Fruit fly (Drosophila melanogaster) whole organism, embryonic: ENCODE results near the gene CG7514.

Experiments used
- Asciz ChIP-seq: fragments of 200-800 bp; sonication (Bioruptor generic); optimal IDR thresholded peaks from 2 replicates; lab custom pipeline; 2017; ENCODE audit warnings: missing biosample characterization, mild to moderate bottlenecking, missing genetic modification characterization, missing genetic modification reagents
- Atf6 ChIP-seq: fragments of 200-800 bp; sonication (Bioruptor generic); IDR thresholded peaks from 2 replicates; pipeline ENCODE4 v1.3.6; 2022; ENCODE audit warnings: missing biosample characterization, missing genetic modification characterization
- B-H1 ChIP-seq: fragments of 200-800 bp; sonication (Bioruptor generic); IDR thresholded peaks from 3 replicates; pipeline ENCODE4 v1.3.6; 2022; ENCODE audit warnings: missing biosample characterization, missing genetic modification characterization
- Bgb ChIP-seq: fragments of 200-800 bp; sonication (Bioruptor generic); IDR thresholded peaks from 2 replicates; pipeline ENCODE4 v1.3.6; 2022; ENCODE audit warnings: missing biosample characterization, missing genetic modification characterization; ENCODE audit not compliant: partially characterized antibody
- CG11456 ChIP-seq: fragments of 200-800 bp; sonication (Bioruptor generic); IDR thresholded peaks from 3 replicates; pipeline ENCODE4 v1.3.6; 2022; ENCODE audit warnings: missing biosample characterization, missing genetic modification characterization
- CG12744 ChIP-seq: fragments of 200-800 bp; sonication (Bioruptor generic); optimal IDR thresholded peaks from 2 replicates; lab custom pipeline; 2016; ENCODE audit warnings: missing biosample characterization, missing genetic modification characterization
- CG13123 ChIP-seq: fragments of 200-800 bp; sonication (Bioruptor generic); optimal IDR thresholded peaks from 2 replicates; lab custom pipeline; 2016; ENCODE audit warnings: missing biosample characterization, missing genetic modification characterization
- CG17912 ChIP-seq: fragments of 200-800 bp; sonication (Bioruptor generic); optimal IDR thresholded peaks from 2 replicates; lab custom pipeline; 2018; ENCODE audit warnings: missing biosample characterization, mild to moderate bottlenecking, missing genetic modification characterization
- CG1792 ChIP-seq: fragments of 200-800 bp; sonication (Bioruptor generic); optimal IDR thresholded peaks from 2 replicates; lab custom pipeline; 2016; ENCODE audit warnings: missing biosample characterization, missing genetic modification characterization
- CG18619 ChIP-seq: fragments of 200-800 bp; sonication (Bioruptor generic); optimal IDR thresholded peaks from 3 replicates; lab custom pipeline; 2017; ENCODE audit warnings: missing biosample characterization, mild to moderate bottlenecking, missing genetic modification characterization
- CG31224 ChIP-seq: fragments of 200-800 bp; sonication (Bioruptor generic); IDR thresholded peaks from 2 replicates; pipeline ENCODE4 v1.3.6; 2022; ENCODE audit warnings: missing biosample characterization, missing genetic modification characterization
- CG31365 ChIP-seq: fragments of 200-800 bp; sonication (Bioruptor generic); optimal IDR thresholded peaks from 2 replicates; lab custom pipeline; 2018; ENCODE audit warnings: missing biosample characterization, mild to moderate bottlenecking, missing genetic modification characterization
- CG4404 ChIP-seq: fragments of 200-800 bp; sonication (Bioruptor generic); IDR thresholded peaks from 2 replicates; pipeline ENCODE4 v1.3.6; 2022; ENCODE audit warnings: missing biosample characterization, missing genetic modification characterization
- CG4424 ChIP-seq: fragments of 200-800 bp; sonication (Bioruptor generic); optimal IDR thresholded peaks from 3 replicates; lab custom pipeline; 2016; ENCODE audit warnings: missing biosample characterization, missing genetic modification characterization
- CG6854 ChIP-seq: fragments of 200-800 bp; sonication (Bioruptor generic); optimal IDR thresholded peaks from 3 replicates; lab custom pipeline; 2017; ENCODE audit warnings: missing biosample characterization, mild to moderate bottlenecking, missing genetic modification characterization
- CG7556 ChIP-seq: fragments of 200-800 bp; sonication (Bioruptor generic); optimal IDR thresholded peaks from 2 replicates; lab custom pipeline; 2017; ENCODE audit warnings: missing biosample characterization, mild to moderate bottlenecking, missing genetic modification characterization
- CG7839 ChIP-seq: fragments of 200-800 bp; sonication (Bioruptor generic); optimal IDR thresholded peaks from 3 replicates; lab custom pipeline; 2018; ENCODE audit warnings: missing biosample characterization, mild to moderate bottlenecking, missing genetic modification characterization, moderate library complexity
- CG8281 ChIP-seq: fragments of 200-800 bp; sonication (Bioruptor generic); optimal IDR thresholded peaks from 2 replicates; lab custom pipeline; 2018; ENCODE audit warnings: missing biosample characterization, mild to moderate bottlenecking, missing genetic modification characterization, moderate library complexity
- CTCF ChIP-seq: fragments of 200-800 bp; sonication (Bioruptor generic); optimal IDR thresholded peaks from 2 replicates; lab custom pipeline; 2017; ENCODE audit warnings: missing biosample characterization, mild to moderate bottlenecking, missing genetic modification characterization, moderate library complexity
- CoRest ChIP-seq: fragments of 200-800 bp; sonication (Bioruptor generic); optimal IDR thresholded peaks from 3 replicates; lab custom pipeline; 2018; ENCODE audit warnings: missing biosample characterization, mild to moderate bottlenecking, missing genetic modification characterization, moderate library complexity
- D19B ChIP-seq: fragments of 200-800 bp; sonication (Bioruptor generic); optimal IDR thresholded peaks from 2 replicates; lab custom pipeline; 2017; ENCODE audit warnings: missing biosample characterization, mild to moderate bottlenecking, missing genetic modification characterization
- Dll ChIP-seq: fragments of 200-800 bp; sonication (Bioruptor generic); IDR thresholded peaks from 4 replicates; pipeline ENCODE4 v1.3.6; 2022; ENCODE audit warnings: missing biosample characterization, missing genetic modification characterization; ENCODE audit not compliant: partially characterized antibody
- E2f2 ChIP-seq: fragments of 200-800 bp; sonication (Bioruptor generic); IDR thresholded peaks from 2 replicates; pipeline ENCODE4 v1.3.6; 2022; ENCODE audit warnings: missing biosample characterization, missing genetic modification characterization
- Eip74EF ChIP-seq, 2 experiments: fragments of 200-800 bp in 1 of 2; fragments of >200 bp in 1 of 2; sonication (Bioruptor generic) in 1 of 2; optimal IDR thresholded peaks; 2 replicates each; lab custom pipeline; 2017 to 2019; ENCODE audit warnings: missing biosample characterization in 2 of 2, missing genetic modification characterization in 2 of 2, mild to moderate bottlenecking in 1 of 2, moderate library complexity in 1 of 2
- Elba2 ChIP-seq: fragments of 200-800 bp; sonication (Bioruptor generic); optimal IDR thresholded peaks from 3 replicates; lab custom pipeline; 2016; ENCODE audit warnings: missing biosample characterization, missing genetic modification characterization
- Lhr ChIP-seq: fragments of 200-800 bp; sonication (Bioruptor generic); optimal IDR thresholded peaks from 3 replicates; lab custom pipeline; 2017; ENCODE audit warnings: mild to moderate bottlenecking, missing biosample characterization, missing genetic modification reagents, missing genetic modification characterization
- Mad ChIP-seq: fragments of 200-800 bp; sonication (Bioruptor generic); optimal IDR thresholded peaks from 2 replicates; lab custom pipeline; 2016; ENCODE audit warnings: missing biosample characterization, missing genetic modification characterization
- Max ChIP-seq: fragments of 200-800 bp; sonication (Bioruptor generic); optimal IDR thresholded peaks from 2 replicates; lab custom pipeline; 2016; ENCODE audit warnings: missing biosample characterization, mild to moderate bottlenecking, missing genetic modification characterization
- Mes4 ChIP-seq: fragments of 200-800 bp; sonication (Bioruptor generic); optimal IDR thresholded peaks from 2 replicates; lab custom pipeline; 2016; ENCODE audit warnings: missing biosample characterization, missing genetic modification characterization
- Oli ChIP-seq: fragments of 200-800 bp; sonication (Bioruptor generic); optimal IDR thresholded peaks from 2 replicates; lab custom pipeline; 2018; ENCODE audit warnings: missing biosample characterization, mild to moderate bottlenecking, missing genetic modification characterization, moderate library complexity
- Xbp1 ChIP-seq: fragments of 200-800 bp; sonication (Bioruptor generic); optimal IDR thresholded peaks from 3 replicates; lab custom pipeline; 2016; ENCODE audit warnings: missing biosample characterization, mild to moderate bottlenecking, missing genetic modification characterization
- YL-1 ChIP-seq: fragments of 200-800 bp; sonication (Bioruptor generic); optimal IDR thresholded peaks from 3 replicates; lab custom pipeline; 2017; ENCODE audit warnings: missing biosample characterization, mild to moderate bottlenecking, missing genetic modification characterization
- aop ChIP-seq: fragments of 200-800 bp; sonication (Bioruptor generic); IDR thresholded peaks from 2 replicates; pipeline ENCODE4 v1.3.6; 2022; ENCODE audit warnings: missing biosample characterization, missing genetic modification characterization
- ara ChIP-seq: fragments of 200-800 bp; sonication (Bioruptor generic); IDR thresholded peaks from 2 replicates; pipeline ENCODE4 v1.3.6; 2022; ENCODE audit warnings: missing biosample characterization, missing genetic modification characterization
- cato ChIP-seq: fragments of 200-800 bp; sonication (Bioruptor generic); optimal IDR thresholded peaks from 2 replicates; lab custom pipeline; 2016; ENCODE audit warnings: missing biosample characterization, missing genetic modification characterization, borderline replicate concordance
- crc ChIP-seq: fragments of 200-800 bp; sonication (Bioruptor generic); optimal IDR thresholded peaks from 2 replicates; lab custom pipeline; 2016; ENCODE audit warnings: missing biosample characterization, missing genetic modification characterization
- danr ChIP-seq: fragments of 200-800 bp; sonication (Bioruptor generic); IDR thresholded peaks from 2 replicates; pipeline ENCODE4 v1.3.6; 2022; ENCODE audit warnings: missing biosample characterization, missing genetic modification characterization
- esg ChIP-seq: fragments of 200-800 bp; sonication (Bioruptor generic); conservative IDR thresholded peaks from 2 replicates; pipeline ENCODE4 v1.3.6; 2022; ENCODE audit warnings: missing biosample characterization, missing genetic modification characterization
- fd96Cb ChIP-seq: fragments of 200-800 bp; sonication (Bioruptor generic); optimal IDR thresholded peaks from 2 replicates; lab custom pipeline; 2018; ENCODE audit warnings: missing biosample characterization, mild to moderate bottlenecking, missing genetic modification characterization, moderate library complexity
- lab ChIP-seq: fragments of 200-800 bp; sonication (Bioruptor generic); optimal IDR thresholded peaks from 3 replicates; lab custom pipeline; 2017; ENCODE audit warnings: missing biosample characterization, missing genetic modification characterization, mild to moderate bottlenecking, moderate library complexity, missing genetic modification reagents
- lbe ChIP-seq: fragments of 200-800 bp; sonication (Bioruptor generic); optimal IDR thresholded peaks from 2 replicates; lab custom pipeline; 2016; ENCODE audit warnings: missing biosample characterization, mild to moderate bottlenecking, missing genetic modification characterization
- lmd ChIP-seq: fragments of 200-800 bp; sonication (Bioruptor generic); IDR thresholded peaks from 2 replicates; pipeline ENCODE4 v1.3.6; 2022; ENCODE audit warnings: missing biosample characterization, missing genetic modification characterization
- mld ChIP-seq: fragments of 200-800 bp; sonication (Bioruptor generic); IDR thresholded peaks from 3 replicates; pipeline ENCODE4 v1.3.6; 2022; ENCODE audit warnings: missing biosample characterization, missing genetic modification characterization; ENCODE audit not compliant: partially characterized antibody
- salm ChIP-seq: fragments of 200-800 bp; sonication (Bioruptor generic); optimal IDR thresholded peaks from 2 replicates; lab custom pipeline; 2018; ENCODE audit warnings: missing biosample characterization, mild to moderate bottlenecking, missing genetic modification characterization
- sima ChIP-seq: fragments of 200-800 bp; sonication (Bioruptor generic); optimal IDR thresholded peaks from 2 replicates; lab custom pipeline; 2016; ENCODE audit warnings: missing biosample characterization, missing genetic modification characterization
- slp2 ChIP-seq: fragments of 200-800 bp; sonication (Bioruptor generic); optimal IDR thresholded peaks from 2 replicates; lab custom pipeline; 2016; ENCODE audit warnings: missing biosample characterization, missing genetic modification characterization
- so ChIP-seq: fragments of 200-800 bp; sonication (Bioruptor generic); IDR thresholded peaks from 3 replicates; pipeline ENCODE4 v1.3.6; 2022; ENCODE audit warnings: missing biosample characterization, missing genetic modification characterization
- tgo ChIP-seq: fragments of 200-800 bp; sonication (Bioruptor generic); IDR thresholded peaks from 3 replicates; pipeline ENCODE4 v1.3.6; 2022; ENCODE audit warnings: missing biosample characterization, missing genetic modification characterization
- trh ChIP-seq: fragments of 200-800 bp; sonication (Bioruptor generic); optimal IDR thresholded peaks from 2 replicates; lab custom pipeline; 2016; ENCODE audit warnings: missing biosample characterization, missing genetic modification characterization
- vfl ChIP-seq: fragments of 200-800 bp; sonication (Bioruptor generic); optimal IDR thresholded peaks from 2 replicates; lab custom pipeline; 2016; ENCODE audit warnings: missing biosample characterization, missing genetic modification characterization
- wor ChIP-seq: fragments of 200-800 bp; sonication (Bioruptor generic); IDR thresholded peaks from 2 replicates; pipeline ENCODE4 v1.3.6; 2022; ENCODE audit warnings: missing biosample characterization, missing genetic modification characterization

CG7514 gene

DNA sequence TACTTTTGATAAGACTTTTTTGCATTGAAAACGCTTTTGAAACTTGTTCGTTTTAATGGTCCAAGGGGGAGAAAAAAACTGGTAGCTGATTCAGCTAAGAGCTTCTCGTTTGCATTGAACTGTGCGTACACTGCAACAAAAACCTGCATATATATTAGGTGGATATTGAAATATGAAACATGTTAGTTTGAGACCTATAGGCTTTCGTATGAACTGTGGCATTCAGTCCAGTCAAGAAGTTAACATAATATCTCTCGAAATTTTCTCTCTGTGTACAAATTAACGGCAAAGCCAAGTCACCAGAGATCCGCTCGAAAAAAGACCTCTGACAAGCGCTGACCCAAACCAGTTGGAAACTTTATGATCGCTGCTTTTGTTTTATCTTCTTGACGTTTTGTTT is 9.5 kb upstream of the CG7514 start (continued):
- peak; percentile 59 for TF ChIP-seq CG7556 (GFP tag; lab: Kevin White, UChicago)
- TF ChIP-seq lbe (GFP tag; lab: Kevin White, UChicago) = peak; percentile 19
- peak; percentile 78 for TF ChIP-seq CG18619 (GFP tag; lab: Kevin White, UChicago)
- peak; percentile 79 for TF ChIP-seq CG4424
- peak; percentile 85 for TF ChIP-seq lmd
- peak; percentile 88 for TF ChIP-seq CG7839 (tag; lab: Kevin White, UChicago)
- TF ChIP-seq so (GFP tag; lab: Robert Waterston, UW) = peak; percentile 89
- peak; percentile 89 for TF ChIP-seq lab
- peak; percentile 65 for TF ChIP-seq CG6854 (GFP tag; lab: Kevin White, UChicago)
- peak; percentile 72 for TF ChIP-seq danr (GFP tag; lab: Robert Waterston, UW)
- peak; percentile 86 for TF ChIP-seq Mad (GFP tag; lab: Kevin White, UChicago)
- peak; percentile 84 for TF ChIP-seq CG11456
- peak; percentile 49; the same call in 1 of the 2 replicates for TF ChIP-seq wor (GFP tag; lab: Robert Waterston, UW)
- peak; percentile 71 for TF ChIP-seq CG12744 (GFP tag; lab: Kevin White, UChicago)
- peak; percentile 33 for TF ChIP-seq Lhr (GFP tag; lab: Kevin White, UChicago)
- peak; percentile 65; the same call in 1 of the 2 replicates for TF ChIP-seq aop (GFP tag; lab: Robert Waterston, UW)
- TF ChIP-seq Eip74EF (GFP tag; optimal IDR thresholded peaks at IDR 0.05; lab: Kevin White, UChicago) = peak in 1 of 2 experiments; percentile 13
- peak; percentile 48 for TF ChIP-seq cato (GFP tag; lab: Kevin White, UChicago)
- peak; percentile 77 for TF ChIP-seq esg (GFP tag; lab: Robert Waterston, UW)
- peak; percentile 81 for TF ChIP-seq fd96Cb
- TF ChIP-seq sima (GFP tag; lab: Kevin White, UChicago) = no peak
- TF ChIP-seq Max (GFP tag; lab: Kevin White, UChicago) = peak; percentile 67
- peak; percentile 82 for TF ChIP-seq CG31224 (GFP tag; lab: Robert Waterston, UW)
- peak; percentile 50 for TF ChIP-seq salm (tag; lab: Kevin White, UChicago)
- peak; percentile 57; the same call in 1 of the 2 replicates for TF ChIP-seq E2f2 (GFP tag; lab: Robert Waterston, UW)
- TF ChIP-seq CG13123 (GFP tag; lab: Kevin White, UChicago) = peak; percentile 58
- peak; percentile 87 for TF ChIP-seq Atf6 (GFP tag; lab: Robert Waterston, UW)
- peak; percentile 78 for TF ChIP-seq slp2
- TF ChIP-seq YL-1 (GFP tag; lab: Kevin White, UChicago) = peak; percentile 32
- TF ChIP-seq CTCF (GFP tag; lab: Kevin White, UChicago) = peak; percentile 43
- peak; percentile 89 for TF ChIP-seq Xbp1 (GFP tag; lab: Kevin White, UChicago)
- TF ChIP-seq D19B (GFP tag; lab: Kevin White, UChicago) = peak; percentile 59
- peak; percentile 75 for TF ChIP-seq ara (GFP tag; lab: Robert Waterston, UW)
- TF ChIP-seq trh = peak; percentile 60
- TF ChIP-seq Asciz (GFP tag; lab: Kevin White, UChicago) = peak; percentile 62
- TF ChIP-seq Oli (tag; lab: Kevin White, UChicago) = peak; percentile 89
- no peak for TF ChIP-seq mld (GFP tag; lab: Robert Waterston, UW)
- TF ChIP-seq CG8281 (tag; lab: Kevin White, UChicago) = peak; percentile 62
- TF ChIP-seq vfl (GFP tag; lab: Kevin White, UChicago) = peak; percentile 42
- peak; percentile 24 for TF ChIP-seq crc (GFP tag; lab: Kevin White, UChicago)
- TF ChIP-seq B-H1 (GFP tag; lab: Robert Waterston, UW) = peak; percentile 76
- peak; percentile 64 for TF ChIP-seq CG31365 (tag; lab: Kevin White, UChicago)
- 0 out of 2 replicates have a peak, but pooled peaks have one; percentile 38 for TF ChIP-seq CG4404
- TF ChIP-seq Mes4 (GFP tag; lab: Kevin White, UChicago) = peak; percentile 65
- TF ChIP-seq CoRest = peak; percentile 87
- TF ChIP-seq CG17912 (GFP tag; lab: Kevin White, UChicago) = no peak
- TF ChIP-seq Bgb (GFP tag; lab: Robert Waterston, UW) = no peak
- TF ChIP-seq Dll (GFP tag; lab: Robert Waterston, UW) = no peak
- TF ChIP-seq tgo = peak; percentile 79
- no peak for TF ChIP-seq Elba2
- TF ChIP-seq CG1792 (GFP tag; lab: Kevin White, UChicago) = peak; percentile 70
